Fruit fly (Drosophila melanogaster) whole organism, embryonic: ENCODE results near the gene CG14269.

ENCODE experiments used
- Atf3 ChIP-seq: fragments of 200-800 bp; sonication (Bioruptor generic); optimal IDR thresholded peaks from 3 replicates; lab custom pipeline; 2016; ENCODE audit warnings: missing biosample characterization, missing genetic modification characterization
- CG10147 ChIP-seq: fragments of 200-800 bp; sonication (Bioruptor generic); optimal IDR thresholded peaks from 2 replicates; lab custom pipeline; 2019; ENCODE audit warnings: missing biosample characterization, mild to moderate bottlenecking, missing genetic modification characterization, moderate library complexity
- CG11398 ChIP-seq: fragments of 200-800 bp; sonication (Bioruptor generic); optimal IDR thresholded peaks from 2 replicates; lab custom pipeline; 2016; ENCODE audit warnings: missing biosample characterization, missing genetic modification characterization
- CG11456 ChIP-seq: fragments of 200-800 bp; sonication (Bioruptor generic); IDR thresholded peaks from 3 replicates; pipeline ENCODE4 v1.3.6; 2022; ENCODE audit warnings: missing biosample characterization, missing genetic modification characterization
- CG12155 ChIP-seq: fragments of 200-800 bp; sonication (Bioruptor generic); optimal IDR thresholded peaks from 3 replicates; lab custom pipeline; 2016; ENCODE audit warnings: missing biosample characterization, missing genetic modification characterization
- CG12236 ChIP-seq: fragments of 200-800 bp; sonication (Bioruptor generic); optimal IDR thresholded peaks from 2 replicates; lab custom pipeline; 2016; ENCODE audit warnings: missing biosample characterization, missing genetic modification characterization
- CG13123 ChIP-seq: fragments of 200-800 bp; sonication (Bioruptor generic); optimal IDR thresholded peaks from 2 replicates; lab custom pipeline; 2016; ENCODE audit warnings: missing biosample characterization, missing genetic modification characterization
- CG14050 ChIP-seq: fragments of 200-800 bp; sonication (Bioruptor generic); IDR thresholded peaks from 3 replicates; pipeline ENCODE4 v1.3.6; 2022; ENCODE audit warnings: missing biosample characterization, missing genetic modification characterization
- CG15514 ChIP-seq: fragments of 200-800 bp; sonication (Bioruptor generic); optimal IDR thresholded peaks from 3 replicates; lab custom pipeline; 2017; ENCODE audit warnings: missing biosample characterization, missing genetic modification characterization, mild to moderate bottlenecking, moderate library complexity, missing genetic modification reagents
- CG17186 ChIP-seq: fragments of 200-800 bp; sonication (Bioruptor generic); optimal IDR thresholded peaks from 3 replicates; lab custom pipeline; 2017; ENCODE audit warnings: missing biosample characterization, missing genetic modification reagents, missing genetic modification characterization
- CG17829 ChIP-seq: fragments of 200-800 bp; optimal IDR thresholded peaks from 2 replicates; lab custom pipeline; 2019; ENCODE audit warnings: missing biosample characterization, mild to moderate bottlenecking, missing genetic modification characterization, moderate library complexity
- CG18599 ChIP-seq: fragments of 200-800 bp; sonication (Bioruptor generic); optimal IDR thresholded peaks from 3 replicates; lab custom pipeline; 2017; ENCODE audit warnings: missing biosample characterization, missing genetic modification characterization, mild to moderate bottlenecking, moderate library complexity, missing genetic modification reagents
- CG3065 ChIP-seq: fragments of 200-800 bp; sonication (Bioruptor generic); optimal IDR thresholded peaks from 2 replicates; lab custom pipeline; 2016; ENCODE audit warnings: missing biosample characterization, missing genetic modification characterization
- CG31224 ChIP-seq: fragments of 200-800 bp; sonication (Bioruptor generic); IDR thresholded peaks from 2 replicates; pipeline ENCODE4 v1.3.6; 2022; ENCODE audit warnings: missing biosample characterization, missing genetic modification characterization
- CG4424 ChIP-seq: fragments of 200-800 bp; sonication (Bioruptor generic); optimal IDR thresholded peaks from 3 replicates; lab custom pipeline; 2016; ENCODE audit warnings: missing biosample characterization, missing genetic modification characterization
- CG4617 ChIP-seq: fragments of 200-800 bp; sonication (Bioruptor generic); optimal IDR thresholded peaks from 3 replicates; lab custom pipeline; 2016; ENCODE audit warnings: missing biosample characterization, missing genetic modification characterization, borderline replicate concordance
- CG4730 ChIP-seq: fragments of 200-800 bp; sonication (Bioruptor generic); IDR thresholded peaks from 2 replicates; pipeline ENCODE4 v1.3.6; 2022; ENCODE audit warnings: missing biosample characterization, missing genetic modification characterization
- CG6654 ChIP-seq: fragments of 200-800 bp; sonication (Bioruptor generic); optimal IDR thresholded peaks from 2 replicates; lab custom pipeline; 2017; ENCODE audit warnings: missing biosample characterization, mild to moderate bottlenecking, missing genetic modification characterization
- CG6813 ChIP-seq: fragments of 200-800 bp; sonication (Bioruptor generic); optimal IDR thresholded peaks from 2 replicates; lab custom pipeline; 2017; ENCODE audit warnings: missing biosample characterization, missing genetic modification characterization, mild to moderate bottlenecking, moderate library complexity, missing genetic modification reagents
- Dip3 ChIP-seq: fragments of 200-800 bp; sonication (Bioruptor generic); optimal IDR thresholded peaks from 3 replicates; lab custom pipeline; 2016; ENCODE audit warnings: missing biosample characterization, missing genetic modification characterization
- Hr3 ChIP-seq: fragments of 200-800 bp; sonication (Bioruptor generic); optimal IDR thresholded peaks from 3 replicates; lab custom pipeline; 2016; ENCODE audit warnings: missing biosample characterization, missing genetic modification characterization
- Hr39 ChIP-seq: fragments of >200 bp; optimal IDR thresholded peaks from 2 replicates; lab custom pipeline; 2017
- Max ChIP-seq: fragments of 200-800 bp; sonication (Bioruptor generic); optimal IDR thresholded peaks from 2 replicates; lab custom pipeline; 2016; ENCODE audit warnings: missing biosample characterization, mild to moderate bottlenecking, missing genetic modification characterization
- Myb ChIP-seq: fragments of 200-800 bp; sonication (Bioruptor generic); optimal IDR thresholded peaks from 2 replicates; lab custom pipeline; 2016; ENCODE audit warnings: missing biosample characterization, missing genetic modification characterization
- Neu2 ChIP-seq: fragments of 200-800 bp; sonication (Bioruptor generic); optimal IDR thresholded peaks from 3 replicates; lab custom pipeline; 2016; ENCODE audit warnings: missing biosample characterization, missing genetic modification characterization, borderline replicate concordance
- Opbp ChIP-seq: fragments of 200-800 bp; sonication (Bioruptor generic); IDR thresholded peaks from 3 replicates; pipeline ENCODE4 v1.3.6; 2022; ENCODE audit warnings: missing biosample characterization, missing genetic modification characterization; ENCODE audit not compliant: partially characterized antibody
- Spps ChIP-seq: fragments of 200-800 bp; sonication (Bioruptor generic); optimal IDR thresholded peaks from 2 replicates; lab custom pipeline; 2018; ENCODE audit warnings: missing biosample characterization, mild to moderate bottlenecking, missing genetic modification characterization
- cwo ChIP-seq: fragments of 200-800 bp; sonication (Bioruptor generic); optimal IDR thresholded peaks from 3 replicates; lab custom pipeline; 2017; ENCODE audit warnings: missing biosample characterization, missing genetic modification characterization, mild to moderate bottlenecking, moderate library complexity, missing genetic modification reagents
- dati ChIP-seq: fragments of 200-800 bp; sonication (Bioruptor generic); IDR thresholded peaks from 2 replicates; pipeline ENCODE4 v1.3.6; 2022; ENCODE audit warnings: missing biosample characterization, missing genetic modification characterization
- ewg ChIP-seq: fragments of 200-800 bp; sonication (Bioruptor generic); optimal IDR thresholded peaks from 3 replicates; lab custom pipeline; 2017; ENCODE audit warnings: mild to moderate bottlenecking, missing biosample characterization, missing genetic modification reagents, missing genetic modification characterization
- lov ChIP-seq, 2 experiments: fragments of 200-800 bp in 1 of 2; fragments of >200 bp in 1 of 2; sonication (Bioruptor generic) in 1 of 2; IDR thresholded peaks in 1 of 2; optimal IDR thresholded peaks in 1 of 2; 2 replicates in 1 of 2; 3 replicates in 1 of 2; pipeline versions ENCODE4 v1.3.6 to Lab custom; 2017 to 2022; ENCODE audit warnings: missing biosample characterization in 1 of 2, missing genetic modification characterization in 1 of 2
- onecut ChIP-seq: fragments of 200-800 bp; sonication (Bioruptor generic); IDR thresholded peaks from 2 replicates; pipeline ENCODE4 v1.3.6; 2022; ENCODE audit warnings: missing biosample characterization, missing genetic modification characterization
- otp ChIP-seq: fragments of 200-800 bp; sonication (Bioruptor generic); IDR thresholded peaks from 3 replicates; pipeline ENCODE4, ENCODE4 v1.3.6; 2022; ENCODE audit warnings: missing biosample characterization, missing genetic modification characterization
- ranshi ChIP-seq: fragments of 200-800 bp; sonication (Bioruptor generic); IDR thresholded peaks from 2 replicates; pipeline ENCODE4 v1.3.6; 2022; ENCODE audit warnings: missing biosample characterization, missing genetic modification characterization
- rib ChIP-seq: fragments of 200-800 bp; sonication (Bioruptor generic); IDR thresholded peaks from 2 replicates; pipeline ENCODE4 v1.3.6; 2022; ENCODE audit warnings: missing biosample characterization, missing genetic modification characterization
- salm ChIP-seq: fragments of 200-800 bp; sonication (Bioruptor generic); optimal IDR thresholded peaks from 2 replicates; lab custom pipeline; 2018; ENCODE audit warnings: missing biosample characterization, mild to moderate bottlenecking, missing genetic modification characterization
- sna ChIP-seq: fragments of 200-800 bp; sonication (Bioruptor generic); IDR thresholded peaks from 2 replicates; pipeline ENCODE4 v1.3.6; 2022; ENCODE audit warnings: missing biosample characterization, missing genetic modification characterization; ENCODE audit not compliant: partially characterized antibody
- toy ChIP-seq: fragments of 200-800 bp; sonication (Bioruptor generic); IDR thresholded peaks from 2 replicates; pipeline ENCODE4 v1.3.6; 2022; ENCODE audit warnings: missing biosample characterization, missing genetic modification characterization
- zfh2 ChIP-seq: fragments of 200-800 bp; sonication (Bioruptor generic); optimal IDR thresholded peaks from 2 replicates; lab custom pipeline; 2016; ENCODE audit warnings: missing biosample characterization, missing genetic modification characterization

The CG14269 gene

dm6 chrX:3482119-3483014 lies 46.8 kb upstream of the CG14269 start, which contains the start of the genes CG10804 and CG10802 (continued):
- TF ChIP-seq CG11398 (GFP tag; lab: Kevin White, UChicago) (peak; percentile 19), rib (peak; percentile 65; the same call in 1 of the 2 replicates), Opbp (GFP tag; lab: Robert Waterston, UW) (peak; percentile 24; the same call in 1 of the 3 replicates), CG11456 (GFP tag; lab: Robert Waterston, UW) (peak; percentile 91), onecut (GFP tag; lab: Robert Waterston, UW) (peak; percentile 24; the same call in 1 of the 2 replicates), Spps (tag; lab: Kevin White, UChicago) (peak; percentile 36), CG14050 (peak; percentile 58; the same call in 2 of the 3 replicates), dati (GFP tag; lab: Robert Waterston, UW) (0 out of 2 replicates have a peak, but pooled peaks have one; percentile 45), CG12155 (GFP tag; lab: Kevin White, UChicago) (peak; percentile 78), otp (GFP tag; lab: Robert Waterston, UW) (peak; percentile 82), CG31224 (GFP tag; lab: Robert Waterston, UW) (peak; percentile 71), Dip3 (GFP tag; lab: Kevin White, UChicago) (peak; percentile 77), CG13123 (GFP tag; lab: Kevin White, UChicago) (peak; percentile 74), Atf3 (GFP tag; lab: Kevin White, UChicago) (peak; percentile 55), CG4617 (GFP tag; lab: Kevin White, UChicago) (peak; percentile 53), ewg (GFP tag; lab: Kevin White, UChicago) (peak; percentile 79), ranshi (GFP tag; lab: Robert Waterston, UW) (peak; percentile 81; the same call in 1 of the 2 replicates), CG10147 (peak; percentile 61), Hr39 (lab: Kevin White, UChicago) (no peak), CG6654 (GFP tag; lab: Kevin White, UChicago) (peak; percentile 7), salm (no peak), CG4730 (GFP tag; lab: Robert Waterston, UW) (peak; percentile 65), lov (optimal IDR thresholded peaks at IDR 0.05; lab: Kevin White, UChicago) (no peak), lov (GFP tag; IDR thresholded peaks at IDR 0.05; lab: Robert Waterston, UW) (peak; percentile 64; the same call in 1 of the 3 replicates), CG17186 (GFP tag; lab: Kevin White, UChicago) (peak; percentile 12), Myb (GFP tag; lab: Kevin White, UChicago) (peak; percentile 97), CG4424 (peak; percentile 72), cwo (GFP tag; lab: Kevin White, UChicago) (peak; percentile 24), CG6813 (GFP tag; lab: Kevin White, UChicago) (no peak), zfh2 (peak; percentile 92), toy (GFP tag; lab: Robert Waterston, UW) (peak; percentile 38; the same call in 1 of the 2 replicates), CG15514 (GFP tag; lab: Kevin White, UChicago) (peak; percentile 99), Neu2 (GFP tag; lab: Kevin White, UChicago) (no peak), Hr3 (GFP tag; lab: Kevin White, UChicago) (peak; percentile 70), CG3065 (peak; percentile 21), Max (GFP tag; lab: Kevin White, UChicago) (peak; percentile 64), CG17829 (tag; lab: Kevin White, UChicago) (peak; percentile 72), sna (GFP tag; lab: Robert Waterston, UW) (peak; percentile 74), CG12236 (peak; percentile 61), CG18599 (GFP tag; lab: Kevin White, UChicago) (peak; percentile 70)
